Worm (Caenorhabditis elegans) whole organism, L1 larva: ENCODE results near the gene apl-1.
A peak's percentile ranks its signal among the peaks of the same experiment; 100 is the strongest.

Experiments
- Y116A8C.19 ChIP-seq: sonication (generic microtip); optimal IDR thresholded peaks from 2 replicates; lab custom pipeline; 2016; ENCODE audit warnings: missing compliant biosample characterization, missing genetic modification characterization, borderline replicate concordance
- alr-1 ChIP-seq: fragments of 200-800 bp; sonication (Bioruptor generic); optimal IDR thresholded peaks from 2 replicates; lab custom pipeline; 2018; ENCODE audit warnings: borderline replicate concordance, mild to moderate bottlenecking, missing genetic modification characterization, missing compliant biosample characterization
- aly-2 ChIP-seq: fragments of 150-350 bp; optimal IDR thresholded peaks from 2 replicates; lab custom pipeline; 2014; ENCODE audit warnings: missing biosample characterization, missing genetic modification characterization
- blmp-1 ChIP-seq: fragments of 150-350 bp; optimal IDR thresholded peaks from 2 replicates; lab custom pipeline; 2014; ENCODE audit warnings: missing biosample characterization, missing genetic modification characterization
- ceh-63 ChIP-seq: fragments of 200-800 bp; sonication (Bioruptor generic); optimal IDR thresholded peaks from 2 replicates; lab custom pipeline; 2018; ENCODE audit warnings: mild to moderate bottlenecking, missing genetic modification characterization, missing compliant biosample characterization
- ceh-8 ChIP-seq: fragments of 200-800 bp; sonication (Bioruptor generic); optimal IDR thresholded peaks from 2 replicates; lab custom pipeline; 2018; ENCODE audit warnings: mild to moderate bottlenecking, missing genetic modification characterization, moderate library complexity, missing compliant biosample characterization
- ceh-90 ChIP-seq: sonication (generic microtip); optimal IDR thresholded peaks from 2 replicates; lab custom pipeline; 2016; ENCODE audit warnings: missing genetic modification characterization, missing compliant biosample characterization
- dpl-1 ChIP-seq, 3 experiments: fragments of 150-350 bp in 2 of 3; sonication (generic microtip) in 1 of 3; optimal IDR thresholded peaks; 2 replicates each; lab custom pipeline; 2014 to 2017; ENCODE audit warnings: missing biosample characterization in 3 of 3, missing genetic modification characterization in 3 of 3, missing genetic modification reagents in 3 of 3
- efl-3 ChIP-seq: fragments of 200-800 bp; sonication (Bioruptor generic); optimal IDR thresholded peaks from 2 replicates; lab custom pipeline; 2018; ENCODE audit warnings: mild to moderate bottlenecking, missing genetic modification characterization, missing compliant biosample characterization
- egl-27 ChIP-seq, 2 experiments: fragments of 150-350 bp in 1 of 2; sonication (generic microtip); optimal IDR thresholded peaks; 3 replicates each; lab custom pipeline; 2017 to 2018; ENCODE audit warnings: missing biosample characterization in 2 of 2, missing genetic modification characterization in 2 of 2, missing genetic modification reagents in 2 of 2
- elt-2 ChIP-seq: sonication (generic microtip); optimal IDR thresholded peaks from 2 replicates; lab custom pipeline; 2016; ENCODE audit warnings: missing genetic modification characterization, mild to moderate bottlenecking, inconsistent platforms, missing compliant biosample characterization, missing genetic modification reagents
- elt-3 ChIP-seq, 6 experiments: fragments of 150-350 bp in 1 of 6; sonication (generic microtip); optimal IDR thresholded peaks; 2 replicates each; lab custom pipeline; 2017 to 2018; ENCODE audit warnings: missing biosample characterization in 6 of 6, missing genetic modification characterization in 6 of 6, inconsistent platforms in 1 of 6
- ets-5 ChIP-seq: fragments of 200-800 bp; sonication (Bioruptor generic); IDR thresholded peaks from 2 replicates; pipeline ENCODE4 v1.3.6; 2022; ENCODE audit warnings: missing genetic modification characterization, missing compliant biosample characterization
- grh-1 ChIP-seq: fragments of 200-800 bp; sonication (Bioruptor generic); IDR thresholded peaks from 2 replicates; pipeline ENCODE4 v1.3.6; 2022; ENCODE audit warnings: missing genetic modification reagents, missing genetic modification characterization, missing compliant biosample characterization
- hpl-2 ChIP-seq: fragments of 150-350 bp; optimal IDR thresholded peaks from 2 replicates; lab custom pipeline; 2014; ENCODE audit warnings: missing biosample characterization, missing genetic modification reagents, missing genetic modification characterization
- irx-1 ChIP-seq: sonication (generic microtip); optimal IDR thresholded peaks from 2 replicates; lab custom pipeline; 2016; ENCODE audit warnings: missing genetic modification characterization, missing compliant biosample characterization
- lin-14 ChIP-seq: fragments of 200-800 bp; sonication (Bioruptor generic); optimal IDR thresholded peaks from 2 replicates; lab custom pipeline; 2018; ENCODE audit warnings: mild to moderate bottlenecking, missing genetic modification characterization, moderate library complexity, missing compliant biosample characterization
- lin-15B ChIP-seq: fragments of 150-350 bp; sonication (generic microtip); optimal IDR thresholded peaks from 3 replicates; lab custom pipeline; 2014; ENCODE audit warnings: missing biosample characterization, missing genetic modification characterization
- mdl-1 ChIP-seq, 2 experiments: fragments of 150-350 bp; optimal IDR thresholded peaks; 2 replicates each; lab custom pipeline; 2014 to 2017; ENCODE audit warnings: missing biosample characterization in 2 of 2, missing genetic modification characterization in 2 of 2, inconsistent platforms in 1 of 2
- nhr-11 ChIP-seq: fragments of 150-350 bp; optimal IDR thresholded peaks from 2 replicates; lab custom pipeline; 2014; ENCODE audit warnings: missing biosample characterization, missing genetic modification characterization
- nhr-19 ChIP-seq: fragments of 200-800 bp; sonication (Bioruptor generic); conservative IDR thresholded peaks from 2 replicates; pipeline ENCODE4 v1.3.6; 2022; ENCODE audit warnings: missing genetic modification characterization, missing compliant biosample characterization
- nhr-20 ChIP-seq: sonication (generic microtip); optimal IDR thresholded peaks from 2 replicates; lab custom pipeline; 2016; ENCODE audit warnings: mild to moderate bottlenecking, missing genetic modification characterization, missing compliant biosample characterization
- nhr-28 ChIP-seq: fragments of 150-350 bp; optimal IDR thresholded peaks from 2 replicates; lab custom pipeline; 2014; ENCODE audit warnings: missing biosample characterization, missing genetic modification characterization
- nhr-71 ChIP-seq: sonication (generic microtip); optimal IDR thresholded peaks from 2 replicates; lab custom pipeline; 2016; ENCODE audit warnings: mild to moderate bottlenecking, missing genetic modification characterization, moderate library complexity, missing compliant biosample characterization
- nhr-77 ChIP-seq: fragments of 150-350 bp; optimal IDR thresholded peaks from 2 replicates; lab custom pipeline; 2014; ENCODE audit warnings: missing biosample characterization, missing genetic modification characterization
- nhr-84 ChIP-seq: sonication (generic microtip); optimal IDR thresholded peaks from 2 replicates; lab custom pipeline; 2017; ENCODE audit warnings: missing biosample characterization, missing genetic modification characterization
- nhr-85 ChIP-seq: sonication (generic microtip); peaks from one replicate; lab custom pipeline; 2016; ENCODE audit warnings: missing genetic modification characterization, inconsistent platforms, missing compliant biosample characterization
- nhr-90 ChIP-seq: sonication (generic microtip); optimal IDR thresholded peaks from 2 replicates; lab custom pipeline; 2016; ENCODE audit warnings: mild to moderate bottlenecking, missing genetic modification characterization, missing compliant biosample characterization; ENCODE audit not compliant: poor library complexity
- pax-3 ChIP-seq: fragments of 200-800 bp; sonication (Bioruptor generic); optimal IDR thresholded peaks from 2 replicates; lab custom pipeline; 2018; ENCODE audit warnings: mild to moderate bottlenecking, missing genetic modification characterization, moderate library complexity, missing compliant biosample characterization
- skn-1 ChIP-seq: fragments of 150-350 bp; optimal IDR thresholded peaks from 2 replicates; lab custom pipeline; 2014; ENCODE audit warnings: missing biosample characterization, missing genetic modification characterization
- snu-23 ChIP-seq: sonication (generic microtip); optimal IDR thresholded peaks from 2 replicates; lab custom pipeline; 2016; ENCODE audit warnings: missing genetic modification characterization, missing compliant biosample characterization
- sptf-1 ChIP-seq: fragments of 150-350 bp; optimal IDR thresholded peaks from 2 replicates; lab custom pipeline; 2014; ENCODE audit warnings: missing biosample characterization, missing genetic modification characterization
- swsn-7 ChIP-seq: sonication (generic microtip); optimal IDR thresholded peaks from 2 replicates; lab custom pipeline; 2016; ENCODE audit warnings: missing genetic modification characterization, missing compliant biosample characterization
- tbx-2 ChIP-seq: sonication (generic microtip); optimal IDR thresholded peaks from 2 replicates; lab custom pipeline; 2016; ENCODE audit warnings: missing genetic modification characterization, missing compliant biosample characterization
- unc-130 ChIP-seq: fragments of 150-350 bp; optimal IDR thresholded peaks from 2 replicates; lab custom pipeline; 2017; ENCODE audit warnings: missing biosample characterization, missing genetic modification characterization, inconsistent platforms
- unc-86 ChIP-seq: sonication (generic microtip); optimal IDR thresholded peaks from 2 replicates; lab custom pipeline; 2016; ENCODE audit warnings: missing genetic modification characterization, missing compliant biosample characterization
- zip-4 ChIP-seq: fragments of 200-800 bp; sonication (Bioruptor generic); optimal IDR thresholded peaks from 2 replicates; lab custom pipeline; 2018; ENCODE audit warnings: mild to moderate bottlenecking, missing genetic modification characterization, moderate library complexity, missing compliant biosample characterization
- ztf-11 ChIP-seq, 2 experiments: sonication (generic microtip); optimal IDR thresholded peaks; 2 replicates each; lab custom pipeline; 2016 to 2017; ENCODE audit warnings: missing genetic modification characterization in 2 of 2, missing biosample characterization in 1 of 2, missing compliant biosample characterization in 1 of 2

The apl-1 gene

ce11 chrX:5135548-5135947 lies 18.9 kb upstream of the apl-1 start:
- TF ChIP-seq nhr-20 (peak; percentile 80), tbx-2 (peak; percentile 19), elt-2 (tag; lab: Kevin White, UChicago) (no peak), nhr-85 (peak; percentile 87), skn-1 (no peak), ceh-8 (GFP tag; lab: Kevin White, UChicago) (no peak), sptf-1 (no peak), snu-23 (GFP tag; lab: Kevin White, UChicago) (peak; percentile 50), blmp-1 (tag; lab: Kevin White, UChicago) (peak; percentile 45), elt-3 (tag; optimal IDR thresholded peaks at IDR 0.05; lab: Kevin White, UChicago) (peak in 2 of 6 experiments; percentile 14 to 83), efl-3 (no peak), nhr-90 (tag; lab: Kevin White, UChicago) (peak; percentile 9), zip-4 (GFP tag; lab: Kevin White, UChicago) (no peak), nhr-19 (GFP tag; lab: Robert Waterston, UW) (peak; percentile 19), ceh-63 (GFP tag; lab: Kevin White, UChicago) (no peak), ceh-90 (no peak), irx-1 (tag; lab: Kevin White, UChicago) (no peak), egl-27 (tag; optimal IDR thresholded peaks at IDR 0.05; lab: Kevin White, UChicago) (no peak), nhr-28 (tag; lab: Kevin White, UChicago) (no peak), hpl-2 (GFP tag; lab: Kevin White, UChicago) (no peak), Y116A8C.19 (tag; lab: Kevin White, UChicago) (no peak), grh-1 (GFP tag; lab: Robert Waterston, UW) (0 out of 2 replicates have a peak, but pooled peaks have one; percentile 15), mdl-1 (tag; optimal IDR thresholded peaks at IDR 0.05; lab: Kevin White, UChicago) (peak in 1 of 2 experiments; percentile 15), nhr-11 (no peak), swsn-7 (no peak), unc-86 (tag; lab: Kevin White, UChicago) (no peak), ets-5 (GFP tag; lab: Robert Waterston, UW) (no peak), pax-3 (tag; lab: Kevin White, UChicago) (no peak), aly-2 (tag; lab: Kevin White, UChicago) (no peak), nhr-71 (peak; percentile 39), lin-14 (GFP tag; lab: Kevin White, UChicago) (peak; percentile 48), unc-130 (tag; lab: Kevin White, UChicago) (peak; percentile 24)

ce11 chrX:5133980-5134379 lies 17.3 kb upstream of the apl-1 start, which contains the start of gene tbc-7:
Gene tbc-7, plus strand, starts transcription at chrX:5134280.
- no peak for TF ChIP-seq lin-15B (tag; lab: Kevin White, UChicago)
- TF ChIP-seq nhr-71: no peak

- TF ChIP-seq pax-3 (tag; lab: Kevin White, UChicago): no peak
- no peak for TF ChIP-seq dpl-1 (GFP tag; optimal IDR thresholded peaks at IDR 0.05; lab: Kevin White, UChicago)
- TF ChIP-seq nhr-77: no peak
- no peak for TF ChIP-seq alr-1 (tag; lab: Kevin White, UChicago)
- TF ChIP-seq nhr-84 (tag; lab: Kevin White, UChicago): no peak
- TF ChIP-seq nhr-71: no peak
- no peak for TF ChIP-seq ztf-11 (tag; optimal IDR thresholded peaks at IDR 0.05; lab: Kevin White, UChicago)
- TF ChIP-seq nhr-90 (tag; lab: Kevin White, UChicago): no peak
- TF ChIP-seq ceh-8 (GFP tag; lab: Kevin White, UChicago): no peak
These were observed 15.1 kb upstream of the apl-1 start for ce11 chrX:5131760-5132159.
